Worm (Caenorhabditis elegans) whole organism, L2 larva: ENCODE results near the gene C10G8.4.

Experiments used
- lin-39 ChIP-seq: fragments of 150-350 bp; optimal IDR thresholded peaks from 2 replicates; lab custom pipeline; 2014; ENCODE audit warnings: missing biosample characterization, missing genetic modification reagents, missing genetic modification characterization
- mbf-1 ChIP-seq: sonication (generic microtip); optimal IDR thresholded peaks from 2 replicates; lab custom pipeline; 2017; ENCODE audit warnings: missing biosample characterization, missing genetic modification characterization
- skn-1 ChIP-seq: sonication (generic microtip); optimal IDR thresholded peaks from 2 replicates; lab custom pipeline; 2017; ENCODE audit warnings: missing biosample characterization, missing genetic modification characterization
- ztf-11 ChIP-seq: sonication (generic microtip); optimal IDR thresholded peaks from 2 replicates; lab custom pipeline; 2017; ENCODE audit warnings: missing biosample characterization, missing genetic modification characterization
- ztf-4 ChIP-seq: fragments of 150-350 bp; optimal IDR thresholded peaks from 2 replicates; lab custom pipeline; 2014; ENCODE audit warnings: missing biosample characterization, missing genetic modification characterization

DNA sequence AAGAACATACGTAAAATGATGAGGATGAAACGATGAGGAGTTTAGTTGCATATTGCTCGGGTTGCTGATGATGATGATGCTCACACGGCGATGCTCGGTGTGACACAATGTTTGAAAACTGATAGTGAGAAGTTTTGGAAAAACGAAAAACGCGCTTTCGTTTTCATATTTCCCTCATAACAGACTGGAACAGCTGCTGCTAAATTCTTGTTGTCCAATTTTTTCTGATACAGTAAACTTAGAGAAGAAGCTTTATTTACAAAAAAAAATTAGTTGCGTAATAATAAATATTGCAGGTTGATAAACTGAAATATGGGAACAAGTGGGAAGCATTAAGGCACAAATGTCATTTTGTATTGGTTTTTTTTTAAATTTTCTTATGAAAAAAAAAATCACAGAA is 12.8 kb downstream of the C10G8.4 start, which contains the start of gene ceh-33:
- no peak for TF ChIP-seq skn-1 (tag; lab: Kevin White, UChicago)
- no peak for TF ChIP-seq mbf-1 (tag; lab: Kevin White, UChicago)
- no peak for TF ChIP-seq lin-39 (tag; lab: Kevin White, UChicago)
- no peak for TF ChIP-seq ztf-11 (tag; lab: Kevin White, UChicago)
- TF ChIP-seq ztf-4 (tag; lab: Kevin White, UChicago), result no peak
